Fruit fly (Drosophila melanogaster): ENCODE measurements around the gene Ran.

The Ran gene

DNA sequence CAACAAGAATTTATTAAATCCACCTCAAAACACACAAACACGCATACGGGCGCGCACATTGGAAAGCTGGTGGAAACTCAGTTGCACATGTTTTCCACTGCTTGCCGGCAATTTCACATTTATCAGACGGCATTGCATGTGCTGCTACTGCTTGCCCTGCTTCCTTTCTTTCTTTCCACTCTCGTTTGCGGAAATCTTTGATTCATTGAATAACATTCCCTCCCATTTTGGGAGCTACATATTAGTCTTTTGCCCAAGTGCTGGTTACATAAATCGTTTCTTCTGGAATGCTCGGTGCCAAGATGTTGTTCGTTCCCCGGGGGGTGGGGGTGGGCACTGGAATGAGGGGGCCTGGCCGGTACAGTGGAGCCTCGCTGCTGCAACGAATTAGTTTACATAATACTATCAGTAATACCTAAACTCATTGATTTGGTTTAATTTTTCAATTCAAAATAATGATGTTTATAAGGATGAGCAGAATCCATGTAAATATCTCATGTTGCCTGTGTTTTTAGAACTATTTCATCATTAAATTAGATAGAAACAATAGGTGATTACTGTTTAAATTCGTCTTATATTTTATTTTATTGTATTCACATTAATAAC lies 39.6 kb downstream of the Ran start (continued):
- TF ChIP-seq CG6654 (GFP tag; optimal IDR thresholded peaks at IDR 0.05) (no peak), B-H1 (GFP tag; IDR thresholded peaks at IDR 0.05) (no peak), NK7.1 (GFP tag; optimal IDR thresholded peaks at IDR 0.05) (no peak), CG7556 (GFP tag; optimal IDR thresholded peaks at IDR 0.05) (no peak), CG17186 (GFP tag; optimal IDR thresholded peaks at IDR 0.05) (no peak), rib (GFP tag; IDR thresholded peaks at IDR 0.05) (no peak), CG16779 (GFP tag; IDR thresholded peaks at IDR 0.05) (no peak), Bteb2 (GFP tag; optimal IDR thresholded peaks at IDR 0.05) (no peak), CG11504 (tag; optimal IDR thresholded peaks at IDR 0.05) (no peak), HHEX (GFP tag; optimal IDR thresholded peaks at IDR 0.05) (no peak), nerfin-2 (GFP tag; IDR thresholded peaks at IDR 0.05; ENCODE audit: partially characterized antibody) (no peak), Lhr (GFP tag; optimal IDR thresholded peaks at IDR 0.05) (no peak), CG2875 (GFP tag; optimal IDR thresholded peaks at IDR 0.05) (no peak), CG30020 (tag; optimal IDR thresholded peaks at IDR 0.05) (no peak), CG17328 (GFP tag; IDR thresholded peaks at IDR 0.05) (0 out of 2 replicates have a peak, but pooled peaks have one; percentile 12), ERR (GFP tag; optimal IDR thresholded peaks at IDR 0.05) (no peak), Rfx (GFP tag; IDR thresholded peaks at IDR 0.05) (no peak), CG14965 (GFP tag; optimal IDR thresholded peaks at IDR 0.05; ENCODE audit: borderline replicate concordance) (no peak), usp (GFP tag; optimal IDR thresholded peaks at IDR 0.05) (no peak), Stat92E (GFP tag; optimal IDR thresholded peaks at IDR 0.05) (no peak), CG11398 (GFP tag; optimal IDR thresholded peaks at IDR 0.05) (no peak), CG3281 (GFP tag; optimal IDR thresholded peaks at IDR 0.05) (no peak), MTF-1 (GFP tag; optimal IDR thresholded peaks at IDR 0.05; ENCODE audit: borderline replicate concordance) (no peak), Mad (GFP tag; optimal IDR thresholded peaks at IDR 0.05) (no peak), CG10565 (GFP tag; optimal IDR thresholded peaks at IDR 0.05) (no peak), D19B (GFP tag; optimal IDR thresholded peaks at IDR 0.05) (no peak), E2f2 (GFP tag; IDR thresholded peaks at IDR 0.05) (no peak), CG31441 (GFP tag; IDR thresholded peaks at IDR 0.05) (no peak), CG1024 (GFP tag; IDR thresholded peaks at IDR 0.05) (no peak), Fer3 (tag; optimal IDR thresholded peaks at IDR 0.05) (no peak), zen (tag; optimal IDR thresholded peaks at IDR 0.05) (no peak), BEAF-32 (GFP tag; optimal IDR thresholded peaks at IDR 0.05) (no peak), CG12236 (GFP tag; optimal IDR thresholded peaks at IDR 0.05) (no peak), CG15601 (tag; optimal IDR thresholded peaks at IDR 0.05) (no peak), CG10959 (GFP tag; IDR thresholded peaks at IDR 0.05) (no peak), CG16863 (GFP tag; optimal IDR thresholded peaks at IDR 0.05) (no peak), disco-r (GFP tag; optimal IDR thresholded peaks at IDR 0.05) (no peak), psq (GFP tag; optimal IDR thresholded peaks at IDR 0.05) (no peak), jing (GFP tag; optimal IDR thresholded peaks at IDR 0.05) (no peak), CG18599 (GFP tag; optimal IDR thresholded peaks at IDR 0.05) (peak; percentile 22), CG10321 (GFP tag; IDR thresholded peaks at IDR 0.05) (no peak), Abd-B (GFP tag; optimal IDR thresholded peaks at IDR 0.05) (no peak), pita (GFP tag; optimal IDR thresholded peaks at IDR 0.05) (no peak), Usf (GFP tag; optimal IDR thresholded peaks at IDR 0.05) (no peak), CG32532 (GFP tag; IDR thresholded peaks at IDR 0.05) (peak; percentile 53; the same call in 1 of the 2 replicates), CG8924 (tag; optimal IDR thresholded peaks at IDR 0.05) (no peak), CG12659 (GFP tag; optimal IDR thresholded peaks at IDR 0.05) (no peak), pnt (GFP tag; optimal IDR thresholded peaks at IDR 0.05) (no peak), CG3065 (GFP tag; optimal IDR thresholded peaks at IDR 0.05) (no peak), PHDP (tag; optimal IDR thresholded peaks at IDR 0.05) (no peak)

Data from whole organism, embryonic.